Worm (Caenorhabditis elegans) whole organism, L3 larva: ENCODE data around the gene ceh-27.

Experiments
- ceh-82 ChIP-seq: fragments of 150-350 bp; optimal IDR thresholded peaks from 2 replicates; lab custom pipeline; 2014; ENCODE audit warnings: missing biosample characterization, missing genetic modification characterization
- elt-1 ChIP-seq: fragments of 150-350 bp; optimal IDR thresholded peaks from 2 replicates; lab custom pipeline; 2014; ENCODE audit warnings: missing biosample characterization, missing genetic modification characterization
- lin-39 ChIP-seq: fragments of 150-350 bp; optimal IDR thresholded peaks from 2 replicates; lab custom pipeline; 2018; ENCODE audit warnings: missing biosample characterization, missing genetic modification reagents, missing genetic modification characterization
- nfya-1 ChIP-seq: sonication (generic microtip); optimal IDR thresholded peaks from 2 replicates; lab custom pipeline; 2017; ENCODE audit warnings: missing genetic modification characterization, mild to moderate bottlenecking, missing compliant biosample characterization, antibody characterized with exemption, moderate library complexity; ENCODE audit not compliant: insufficient read depth
- nhr-23 ChIP-seq: fragments of 150-350 bp; optimal IDR thresholded peaks from 2 replicates; lab custom pipeline; 2014; ENCODE audit warnings: missing biosample characterization, missing genetic modification reagents, missing genetic modification characterization
- nhr-25 ChIP-seq: sonication (generic microtip); optimal IDR thresholded peaks from 2 replicates; lab custom pipeline; 2017; ENCODE audit warnings: missing biosample characterization, missing genetic modification characterization
- unc-62 ChIP-seq: fragments of 150-350 bp; sonication (generic microtip); optimal IDR thresholded peaks from 4 replicates; lab custom pipeline; 2014; ENCODE audit warnings: missing biosample characterization, missing genetic modification reagents, missing genetic modification characterization
- zag-1 ChIP-seq: fragments of 150-350 bp; optimal IDR thresholded peaks from 2 replicates; lab custom pipeline; 2014; ENCODE audit warnings: missing biosample characterization, missing genetic modification characterization

DNA sequence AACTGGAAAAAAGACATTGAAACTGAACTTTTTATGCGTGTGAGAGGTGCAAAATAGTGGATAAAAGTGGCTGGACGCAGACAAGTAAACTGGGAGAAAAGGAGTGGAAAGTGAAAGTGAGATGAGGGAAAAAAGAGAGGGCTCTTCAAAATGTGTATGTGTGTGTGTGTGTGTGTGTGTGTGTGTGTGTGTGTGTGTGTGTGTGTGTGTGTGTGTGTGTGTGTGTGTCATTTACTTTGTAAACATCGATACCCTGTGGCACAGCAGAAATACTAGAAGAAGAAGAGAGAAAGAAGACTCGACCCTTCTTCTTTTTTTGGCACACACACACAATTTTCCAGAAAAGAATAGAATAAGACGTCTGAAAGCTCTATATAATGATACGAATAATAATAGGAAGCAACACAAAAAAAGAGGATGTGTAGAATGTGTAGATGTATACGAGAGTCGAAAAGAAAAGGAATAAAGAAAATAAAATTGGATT, 26.2 kb downstream of the ceh-27 start:
- no peak for TF ChIP-seq unc-62 (GFP tag; lab: Kevin White, UChicago)
- no peak for TF ChIP-seq zag-1 (tag; lab: Kevin White, UChicago)
- TF ChIP-seq nfya-1 (tag; lab: Kevin White, UChicago) = peak; percentile 73
- TF ChIP-seq nhr-25 = no peak
- peak; percentile 56 for TF ChIP-seq lin-39
- TF ChIP-seq elt-1 = no peak
- TF ChIP-seq ceh-82 (tag; lab: Kevin White, UChicago) = no peak
- TF ChIP-seq nhr-23 (tag; lab: Kevin White, UChicago) = no peak
